Fruit fly (Drosophila melanogaster): Measurements from ENCODE around the gene inaF-D.

inaF-D gene

dm6 chrX:11715937-11716730 is 12.8 kb downstream of the inaF-D start (continued):
- peak; percentile 80 for TF ChIP-seq CG1621 (tag; optimal IDR thresholded peaks at IDR 0.05)
- TF ChIP-seq spab (GFP tag; optimal IDR thresholded peaks at IDR 0.05): peak; percentile 86
- peak; percentile 90 for TF ChIP-seq cyc (GFP tag; optimal IDR thresholded peaks at IDR 0.05)
- peak; percentile 75 for TF ChIP-seq CG6854 (GFP tag; optimal IDR thresholded peaks at IDR 0.05)
- TF ChIP-seq dsx (GFP tag; optimal IDR thresholded peaks at IDR 0.05; ENCODE audit: poor library complexity, severe bottlenecking): peak; percentile 88
- peak; percentile 90 for TF ChIP-seq Hr39 (GFP tag; optimal IDR thresholded peaks at IDR 0.05)
- TF ChIP-seq CG11294 (GFP tag; IDR thresholded peaks at IDR 0.05): peak; percentile 67
- TF ChIP-seq Met (GFP tag; optimal IDR thresholded peaks at IDR 0.05): peak; percentile 91
- TF ChIP-seq Hr38 (GFP tag; optimal IDR thresholded peaks at IDR 0.05): no peak
- peak; percentile 93 for TF ChIP-seq Sox14 (GFP tag; optimal IDR thresholded peaks at IDR 0.05)
- peak; percentile 69 for TF ChIP-seq fd85E (GFP tag; optimal IDR thresholded peaks at IDR 0.05)
- TF ChIP-seq net (GFP tag; optimal IDR thresholded peaks at IDR 0.05): peak; percentile 92
- TF ChIP-seq CG6792 (GFP tag; optimal IDR thresholded peaks at IDR 0.05): peak; percentile 85
- TF ChIP-seq CG32006 (GFP tag; optimal IDR thresholded peaks at IDR 0.05): peak; percentile 94

dm6 chrX:11715263-11715659 is 13.6 kb downstream of the inaF-D start, which contains the start of gene Amun:
Gene Amun (minus strand): TSS chrX:11715565.
- TF ChIP-seq CG32006 (GFP tag; optimal IDR thresholded peaks at IDR 0.05) (peak; percentile 64), CG6854 (GFP tag; optimal IDR thresholded peaks at IDR 0.05) (no peak), CG31627 (GFP tag; optimal IDR thresholded peaks at IDR 0.05) (peak; percentile 62), spab (GFP tag; optimal IDR thresholded peaks at IDR 0.05) (peak; percentile 6), dac (GFP tag; optimal IDR thresholded peaks at IDR 0.05) (no peak), salr (GFP tag; optimal IDR thresholded peaks at IDR 0.05) (peak in 1 of 2 experiments; percentile 63), ss (GFP tag; optimal IDR thresholded peaks at IDR 0.05) (no peak), CG7368 (GFP tag; optimal IDR thresholded peaks at IDR 0.05) (peak; percentile 50), CG4318 (GFP tag; optimal IDR thresholded peaks at IDR 0.05) (peak; percentile 16), CG6276 (GFP tag; optimal IDR thresholded peaks at IDR 0.05) (peak; percentile 33), CG6808 (GFP tag; optimal IDR thresholded peaks at IDR 0.05) (peak; percentile 36), Smox (GFP tag; optimal IDR thresholded peaks at IDR 0.05) (peak; percentile 63), CG8119 (GFP tag; IDR thresholded peaks at IDR 0.05) (0 out of 3 replicates have a peak, but pooled peaks have one; percentile 20), Hr38 (GFP tag; optimal IDR thresholded peaks at IDR 0.05) (no peak), CG3032 (tag; optimal IDR thresholded peaks at IDR 0.05) (peak; percentile 42), topi (GFP tag; optimal IDR thresholded peaks at IDR 0.05) (peak; percentile 39), Ets21C (GFP tag; optimal IDR thresholded peaks at IDR 0.05) (peak; percentile 22), CG10669 (GFP tag; optimal IDR thresholded peaks at IDR 0.05) (peak; percentile 51), OdsH (GFP tag; optimal IDR thresholded peaks at IDR 0.05) (peak; percentile 53), Sox15 (GFP tag; optimal IDR thresholded peaks at IDR 0.05) (no peak), Sox14 (GFP tag; optimal IDR thresholded peaks at IDR 0.05) (peak; percentile 43), Lpt (GFP tag; optimal IDR thresholded peaks at IDR 0.05) (no peak), pdm3 (GFP tag; optimal IDR thresholded peaks at IDR 0.05) (peak; percentile 52), fd59A (GFP tag; optimal IDR thresholded peaks at IDR 0.05) (peak; percentile 26), Eip75B (GFP tag; optimal IDR thresholded peaks at IDR 0.05) (peak; percentile 36), dsx (GFP tag; optimal IDR thresholded peaks at IDR 0.05; ENCODE audit: poor library complexity, severe bottlenecking) (peak; percentile 38), esn (GFP tag; optimal IDR thresholded peaks at IDR 0.05) (peak; percentile 62), Gug (GFP tag; IDR thresholded peaks at IDR 0.05) (no peak), CG6163 (GFP tag; IDR thresholded peaks at IDR 0.05) (no peak; the same call in none of the 3 replicates), acj6 (GFP tag; optimal IDR thresholded peaks at IDR 0.05) (peak; percentile 57), CG34406 (GFP tag; optimal IDR thresholded peaks at IDR 0.05) (no peak), CG11294 (GFP tag; IDR thresholded peaks at IDR 0.05) (no peak; the same call in 1 of the 2 replicates), Ets96B (tag; optimal IDR thresholded peaks at IDR 0.05) (no peak), achi (GFP tag; optimal IDR thresholded peaks at IDR 0.05) (peak; percentile 11), CG11902 (GFP tag; optimal IDR thresholded peaks at IDR 0.05) (peak; percentile 7), CG16779 (tag; optimal IDR thresholded peaks at IDR 0.05) (no peak), Hr4 (GFP tag; optimal IDR thresholded peaks at IDR 0.05) (peak; percentile 5), fkh (GFP tag; optimal IDR thresholded peaks at IDR 0.05) (peak; percentile 62), CG15336 (GFP tag; IDR thresholded peaks at IDR 0.05) (peak; percentile 18; the same call in 1 of the 2 replicates), CG3919 (GFP tag; optimal IDR thresholded peaks at IDR 0.05) (peak; percentile 26), net (GFP tag; optimal IDR thresholded peaks at IDR 0.05) (peak; percentile 44)
